Fruit fly (Drosophila melanogaster) whole organism, wandering third instar larva: ENCODE measurements around the gene Lgr1.

ENCODE experiments used
- Abd-B ChIP-seq: fragments of >200 bp; optimal IDR thresholded peaks from 2 replicates; lab custom pipeline; 2017; ENCODE audit warnings: missing biosample characterization, missing genetic modification characterization
- CG32264 ChIP-seq: fragments of 200-800 bp; sonication (Bioruptor generic); optimal IDR thresholded peaks from 2 replicates; lab custom pipeline; 2016; ENCODE audit warnings: missing biosample characterization, missing genetic modification characterization
- CG9705 ChIP-seq: fragments of 200-800 bp; sonication (Bioruptor generic); optimal IDR thresholded peaks from 2 replicates; lab custom pipeline; 2018; ENCODE audit warnings: missing biosample characterization, mild to moderate bottlenecking, missing genetic modification characterization
- CrebA ChIP-seq: fragments of 200-800 bp; sonication (Bioruptor generic); optimal IDR thresholded peaks from 2 replicates; lab custom pipeline; 2016; ENCODE audit warnings: missing biosample characterization, mild to moderate bottlenecking, missing genetic modification characterization, borderline replicate concordance
- Dfd ChIP-seq: fragments of >200 bp; optimal IDR thresholded peaks from 2 replicates; lab custom pipeline; 2017; ENCODE audit warnings: missing biosample characterization, missing genetic modification characterization
- Dif ChIP-seq: fragments of 200-275, 200-300 bp; sonication (Bioruptor generic); optimal IDR thresholded peaks from 2 replicates; lab custom pipeline; 2018; ENCODE audit warnings: missing biosample characterization, missing genetic modification characterization; ENCODE audit not compliant: partially characterized antibody
- GATAd ChIP-seq: sonication (Bioruptor generic); optimal IDR thresholded peaks from 2 replicates; lab custom pipeline; 2016; ENCODE audit warnings: missing biosample characterization, missing genetic modification characterization
- HLH106 ChIP-seq: fragments of 200-800 bp; optimal IDR thresholded peaks from 3 replicates; lab custom pipeline; 2019; ENCODE audit warnings: missing biosample characterization, mild to moderate bottlenecking, missing genetic modification characterization, moderate library complexity
- Hnf4 ChIP-seq: fragments of 200-800 bp; sonication (Bioruptor generic); optimal IDR thresholded peaks from 2 replicates; lab custom pipeline; 2016; ENCODE audit warnings: missing biosample characterization, mild to moderate bottlenecking, missing genetic modification characterization
- Hr78 ChIP-seq: fragments of >200 bp; optimal IDR thresholded peaks from 2 replicates; lab custom pipeline; 2017; ENCODE audit warnings: missing biosample characterization, missing genetic modification characterization
- Hr83 ChIP-seq: fragments of 200-300 bp; sonication (Bioruptor generic); optimal IDR thresholded peaks from 2 replicates; lab custom pipeline; 2016; ENCODE audit warnings: missing biosample characterization, mild to moderate bottlenecking, missing genetic modification characterization, moderate library complexity; ENCODE audit not compliant: poor library complexity, severe bottlenecking
- Jra ChIP-seq: sonication (Bioruptor generic); optimal IDR thresholded peaks from 2 replicates; lab custom pipeline; 2016; ENCODE audit warnings: missing biosample characterization, missing genetic modification characterization
- Mio ChIP-seq: sonication (Bioruptor generic); optimal IDR thresholded peaks from 2 replicates; lab custom pipeline; 2016; ENCODE audit warnings: missing biosample characterization, missing genetic modification characterization
- Myc ChIP-seq: fragments of >200 bp; optimal IDR thresholded peaks from 2 replicates; lab custom pipeline; 2017
- OdsH ChIP-seq: fragments of 200-800 bp; sonication (Bioruptor generic); optimal IDR thresholded peaks from 2 replicates; lab custom pipeline; 2016; ENCODE audit warnings: missing biosample characterization, mild to moderate bottlenecking, missing genetic modification characterization
- Rel ChIP-seq, 2 experiments: fragments of 200-800 bp; sonication (Bioruptor generic) in 1 of 2; optimal IDR thresholded peaks; 2 replicates in 1 of 2; 3 replicates in 1 of 2; lab custom pipeline; 2016 to 2019; ENCODE audit warnings: mild to moderate bottlenecking in 2 of 2, missing biosample characterization in 2 of 2, missing genetic modification characterization in 2 of 2, moderate library complexity in 1 of 2
- Sp1 ChIP-seq: fragments of 200-800 bp; sonication (Bioruptor generic); optimal IDR thresholded peaks from 3 replicates; lab custom pipeline; 2019; ENCODE audit warnings: missing biosample characterization, mild to moderate bottlenecking, missing genetic modification characterization, moderate library complexity
- Vsx2 ChIP-seq: fragments of 200-300, 225-300 bp; sonication (Bioruptor generic); optimal IDR thresholded peaks from 2 replicates; lab custom pipeline; 2018; ENCODE audit warnings: missing biosample characterization, missing genetic modification characterization; ENCODE audit not compliant: partially characterized antibody
- br ChIP-seq: fragments of 200-800 bp; sonication (Bioruptor generic); optimal IDR thresholded peaks from 2 replicates; lab custom pipeline; 2016; ENCODE audit warnings: missing biosample characterization, missing genetic modification characterization
- brk ChIP-seq: fragments of 200-800 bp; sonication (Bioruptor generic); optimal IDR thresholded peaks from 2 replicates; lab custom pipeline; 2016; ENCODE audit warnings: missing biosample characterization, mild to moderate bottlenecking, missing genetic modification characterization
- dl ChIP-seq, 2 experiments: fragments of 175-275, 200-275 bp in 1 of 2; fragments of 200-275 bp in 1 of 2; sonication (Bioruptor generic); optimal IDR thresholded peaks; lab custom pipeline; 2018; ENCODE audit warnings: mild to moderate bottlenecking in 2 of 2, missing biosample characterization in 2 of 2, missing genetic modification characterization in 2 of 2, moderate library complexity in 2 of 2; ENCODE audit not compliant: partially characterized antibody in 2 of 2, insufficient read depth in 1 of 2
- dmrt93B ChIP-seq: fragments of 200-800 bp; sonication (Bioruptor generic); optimal IDR thresholded peaks from 2 replicates; lab custom pipeline; 2018; ENCODE audit warnings: missing biosample characterization, mild to moderate bottlenecking, missing genetic modification characterization
- dsf ChIP-seq: sonication (Bioruptor generic); optimal IDR thresholded peaks from 2 replicates; lab custom pipeline; 2016; ENCODE audit warnings: missing biosample characterization, missing genetic modification characterization, borderline replicate concordance
- ey ChIP-seq: fragments of 200-800 bp; sonication (Bioruptor generic); optimal IDR thresholded peaks from 2 replicates; lab custom pipeline; 2016; ENCODE audit warnings: missing biosample characterization, missing genetic modification characterization
- foxo ChIP-seq, 2 experiments: fragments of 200-800 bp; sonication (Bioruptor generic); optimal IDR thresholded peaks; 2 replicates in 1 of 2; 3 replicates in 1 of 2; lab custom pipeline; 2016 to 2017; ENCODE audit warnings: missing biosample characterization in 2 of 2, missing genetic modification characterization in 2 of 2
- fru ChIP-seq: fragments of 200-800 bp; sonication (Bioruptor generic); optimal IDR thresholded peaks from 3 replicates; lab custom pipeline; 2016; ENCODE audit warnings: missing biosample characterization, mild to moderate bottlenecking, missing genetic modification characterization
- h ChIP-seq: fragments of 200-800 bp; sonication (Bioruptor generic); optimal IDR thresholded peaks from 3 replicates; lab custom pipeline; 2016; ENCODE audit warnings: missing biosample characterization, mild to moderate bottlenecking, missing genetic modification characterization
- lola ChIP-seq: fragments of >200 bp; optimal IDR thresholded peaks from 2 replicates; lab custom pipeline; 2017; ENCODE audit warnings: missing biosample characterization, missing genetic modification characterization
- pan ChIP-seq: fragments of >200 bp; optimal IDR thresholded peaks from 2 replicates; lab custom pipeline; 2017
- psq ChIP-seq: fragments of 200-800 bp; sonication (Bioruptor generic); optimal IDR thresholded peaks from 3 replicates; lab custom pipeline; 2017; ENCODE audit warnings: missing biosample characterization, mild to moderate bottlenecking, missing genetic modification characterization, moderate library complexity
- rgr ChIP-seq: fragments of 200-800 bp; sonication (Bioruptor generic); optimal IDR thresholded peaks from 3 replicates; lab custom pipeline; 2016; ENCODE audit warnings: missing biosample characterization, mild to moderate bottlenecking, missing genetic modification characterization
- sage ChIP-seq: fragments of 200-800 bp; sonication (Bioruptor generic); optimal IDR thresholded peaks from 2 replicates; lab custom pipeline; 2016; ENCODE audit warnings: missing biosample characterization, mild to moderate bottlenecking, missing genetic modification characterization
- sv ChIP-seq: fragments of 200-800 bp; sonication (Bioruptor generic); optimal IDR thresholded peaks from 3 replicates; lab custom pipeline; 2016; ENCODE audit warnings: missing biosample characterization, missing genetic modification characterization
- tai ChIP-seq: sonication (Bioruptor generic); optimal IDR thresholded peaks from 2 replicates; lab custom pipeline; 2016; ENCODE audit warnings: missing biosample characterization, missing genetic modification characterization
- usp ChIP-seq: fragments of >200 bp; optimal IDR thresholded peaks from 2 replicates; lab custom pipeline; 2017; ENCODE audit warnings: missing biosample characterization, missing genetic modification characterization
- woc ChIP-seq: sonication (Bioruptor generic); optimal IDR thresholded peaks from 2 replicates; lab custom pipeline; 2016; ENCODE audit warnings: missing biosample characterization, mild to moderate bottlenecking, missing genetic modification characterization

The Lgr1 gene

DNA sequence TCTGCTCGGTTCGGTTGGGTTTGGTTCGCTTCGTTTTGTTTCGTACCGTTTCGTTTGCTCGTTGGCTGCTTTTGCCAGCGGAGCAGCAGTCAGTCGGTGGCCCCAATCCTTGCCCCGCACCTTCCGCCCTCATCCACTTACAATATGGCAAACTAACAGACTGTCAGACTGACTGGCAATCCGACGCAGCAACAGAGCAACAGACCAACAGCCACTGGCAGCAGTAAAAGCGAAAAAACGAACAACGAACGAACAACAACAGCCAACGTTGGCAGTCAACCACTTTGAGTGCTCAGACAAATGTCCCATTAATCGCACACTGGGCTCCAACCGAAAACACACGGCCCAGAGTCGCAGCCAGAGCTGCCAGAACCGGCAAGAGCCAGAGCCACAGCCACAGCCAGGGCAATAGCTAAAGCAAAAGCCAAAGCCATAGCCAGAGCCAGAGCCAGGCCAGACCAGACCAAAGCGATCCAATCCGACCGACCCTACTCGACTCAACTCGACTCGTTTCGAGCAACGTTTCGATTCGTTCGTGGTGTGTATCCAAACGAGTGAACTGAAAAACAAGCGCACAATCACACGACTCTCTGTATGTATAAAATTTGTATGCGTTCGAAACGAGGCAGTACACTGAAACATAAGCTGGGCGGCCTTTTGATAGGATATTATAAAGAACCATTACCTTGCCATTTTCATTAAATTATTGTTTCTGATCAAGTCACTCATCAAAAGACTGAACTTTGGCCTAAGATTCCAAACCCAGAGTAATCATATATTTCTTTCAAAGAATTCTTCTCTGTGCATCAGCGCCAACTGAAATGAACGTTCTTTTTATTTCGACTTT lies 21.7 kb upstream of the Lgr1 start (continued):
- TF ChIP-seq Hr78 (GFP tag; lab: Kevin White, UChicago) (no peak), rgr (GFP tag; lab: Kevin White, UChicago) (peak; percentile 100), Sp1 (GFP tag; lab: Kevin White, UChicago) (peak; percentile 100), fru (GFP tag; lab: Kevin White, UChicago) (peak; percentile 100), Jra (GFP tag; lab: Kevin White, UChicago) (peak; percentile 99), CG32264 (GFP tag; lab: Kevin White, UChicago) (peak; percentile 100), OdsH (peak; percentile 100), woc (GFP tag; lab: Kevin White, UChicago) (peak; percentile 99), Abd-B (GFP tag; lab: Kevin White, UChicago) (no peak), pan (lab: Kevin White, UChicago) (no peak), dsf (peak; percentile 98), dl (GFP tag; optimal IDR thresholded peaks at IDR 0.05; lab: Kevin White, UChicago; ENCODE audit: insufficient read depth in 1 of 2, partially characterized antibody in 2 of 2) (no peak), HLH106 (tag; lab: Kevin White, UChicago) (peak; percentile 99), lola (GFP tag; lab: Kevin White, UChicago) (no peak)

DNA sequence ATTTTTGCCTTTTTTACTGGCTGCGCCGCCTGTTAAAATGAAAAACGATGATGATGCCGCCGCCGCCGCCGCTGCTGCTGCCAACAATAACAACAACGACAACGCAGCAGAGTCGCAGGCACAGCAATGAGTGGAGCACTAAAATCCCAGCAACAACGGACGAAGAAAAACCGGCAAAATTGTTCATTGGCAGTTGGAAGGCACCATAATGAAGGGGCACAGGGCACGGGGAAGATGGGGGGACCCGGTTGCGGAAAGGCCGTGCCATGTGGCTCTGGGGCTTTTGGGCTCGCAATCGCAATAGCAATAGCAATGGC lies 21.1 kb upstream of the Lgr1 start:
- TF ChIP-seq fru (GFP tag; lab: Kevin White, UChicago) (peak; percentile 54), Dif (GFP tag; lab: Kevin White, UChicago) (no peak), Rel (GFP tag; optimal IDR thresholded peaks at IDR 0.05; lab: Kevin White, UChicago) (no peak), Rel (tag; optimal IDR thresholded peaks at IDR 0.05; lab: Kevin White, UChicago) (peak; percentile 41), dl (GFP tag; optimal IDR thresholded peaks at IDR 0.05; lab: Kevin White, UChicago; ENCODE audit: insufficient read depth in 1 of 2, partially characterized antibody in 2 of 2) (peak in 1 of 2 experiments; percentile 14)

DNA sequence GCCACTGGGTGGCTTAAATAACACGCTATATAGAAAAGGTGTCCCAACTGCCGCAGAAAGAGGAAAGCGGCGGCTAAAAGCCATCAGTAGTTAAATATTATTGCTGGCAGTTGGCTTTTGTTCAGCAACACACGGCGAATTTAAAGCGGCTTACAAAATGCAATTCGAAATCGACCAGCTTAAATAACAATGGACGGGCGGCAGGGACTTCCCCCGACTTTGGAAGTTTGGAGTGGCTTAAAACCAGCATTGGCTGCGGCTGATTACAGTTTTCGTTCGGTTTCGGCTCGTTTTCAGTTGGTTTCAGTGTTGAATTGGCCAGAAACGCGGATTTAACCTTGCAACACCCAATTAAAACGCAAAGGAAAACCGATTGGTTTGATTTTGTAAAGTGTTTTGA lies 20.4 kb upstream of the Lgr1 start:
- TF ChIP-seq Rel (GFP tag; optimal IDR thresholded peaks at IDR 0.05; lab: Kevin White, UChicago), result no peak
- TF ChIP-seq Rel (tag; optimal IDR thresholded peaks at IDR 0.05; lab: Kevin White, UChicago), result peak; percentile 93
- TF ChIP-seq fru (GFP tag; lab: Kevin White, UChicago), result no peak
- TF ChIP-seq, all 38 proteins: peak for 1

DNA sequence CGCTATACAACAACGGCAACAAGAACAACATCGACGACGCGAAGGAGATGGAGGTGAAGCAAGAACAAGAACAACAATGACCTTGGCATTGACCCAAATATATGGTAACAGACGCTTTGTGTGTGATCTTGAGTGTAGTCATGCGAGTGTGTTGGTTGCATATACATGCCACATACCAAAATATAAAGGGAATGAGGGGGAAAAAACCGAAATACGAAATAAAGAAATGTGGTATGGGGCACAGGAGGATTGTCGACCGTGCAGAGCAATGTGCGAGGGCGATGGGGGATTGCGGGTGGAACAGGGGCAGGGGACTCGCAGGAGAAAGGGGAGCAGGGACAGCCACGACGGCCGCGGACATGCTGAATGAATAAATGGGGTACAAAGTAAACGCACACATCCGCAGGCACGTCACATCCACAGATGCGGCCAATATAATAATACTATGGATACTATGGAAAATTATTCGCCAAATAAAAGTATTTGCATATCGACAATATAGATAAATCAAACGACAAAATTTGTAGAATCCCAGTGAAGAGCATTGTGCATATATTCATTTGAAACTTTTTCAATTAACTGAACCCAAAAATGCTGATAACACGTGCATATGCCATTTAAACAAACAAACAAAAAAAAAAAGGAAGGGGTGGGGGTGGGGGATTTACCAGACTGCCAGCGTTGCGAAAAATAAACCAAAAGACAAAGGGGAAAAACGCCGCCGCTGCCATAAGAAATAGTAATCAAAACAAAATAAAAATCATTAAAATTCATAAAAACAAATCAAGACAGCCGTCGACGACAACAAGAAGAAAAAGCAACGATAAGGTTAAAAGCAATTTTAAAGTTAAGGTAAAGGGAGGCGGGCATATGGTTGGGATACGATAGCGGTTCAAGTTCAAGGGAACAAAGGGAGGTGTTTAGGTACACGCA lies 19.4 kb upstream of the Lgr1 start:
- TF ChIP-seq usp (GFP tag; lab: Kevin White, UChicago) (no peak), sage (GFP tag; lab: Kevin White, UChicago) (no peak), brk (GFP tag; lab: Kevin White, UChicago) (peak; percentile 25), Dfd (GFP tag; lab: Kevin White, UChicago) (no peak), CG9705 (no peak), br (GFP tag; lab: Kevin White, UChicago) (no peak), h (GFP tag; lab: Kevin White, UChicago) (peak; percentile 52), Mio (no peak), Jra (GFP tag; lab: Kevin White, UChicago) (no peak), dsf (no peak), Myc (no peak), HLH106 (tag; lab: Kevin White, UChicago) (no peak), psq (GFP tag; lab: Kevin White, UChicago) (peak; percentile 87), dl (GFP tag; optimal IDR thresholded peaks at IDR 0.05; lab: Kevin White, UChicago; ENCODE audit: insufficient read depth in 1 of 2, partially characterized antibody in 2 of 2) (no peak), GATAd (GFP tag; lab: Kevin White, UChicago) (no peak), CG32264 (GFP tag; lab: Kevin White, UChicago) (no peak), Dif (GFP tag; lab: Kevin White, UChicago) (no peak), Abd-B (GFP tag; lab: Kevin White, UChicago) (no peak), dmrt93B (GFP tag; lab: Kevin White, UChicago) (no peak), foxo (GFP tag; optimal IDR thresholded peaks at IDR 0.05; lab: Kevin White, UChicago) (peak in 1 of 2 experiments; percentile 17), CrebA (GFP tag; lab: Kevin White, UChicago) (peak; percentile 90), lola (GFP tag; lab: Kevin White, UChicago) (no peak), Hr83 (no peak), Rel (GFP tag; optimal IDR thresholded peaks at IDR 0.05; lab: Kevin White, UChicago) (no peak), Rel (tag; optimal IDR thresholded peaks at IDR 0.05; lab: Kevin White, UChicago) (peak; percentile 90), fru (GFP tag; lab: Kevin White, UChicago) (peak; percentile 13), Hnf4 (peak; percentile 25), Vsx2 (no peak), OdsH (peak; percentile 37), sv (GFP tag; lab: Kevin White, UChicago) (no peak), Hr78 (GFP tag; lab: Kevin White, UChicago) (no peak), tai (peak; percentile 13), woc (GFP tag; lab: Kevin White, UChicago) (peak; percentile 19), rgr (GFP tag; lab: Kevin White, UChicago) (no peak), ey (GFP tag; lab: Kevin White, UChicago) (no peak)
